Fruit fly (Drosophila melanogaster): ENCODE data around the gene Rrp46.

Rrp46 gene

dm6 chr3R:10393020-10393653 lies 20.0 kb upstream of the Rrp46 start:
- TF ChIP-seq CG4496 (GFP tag; IDR thresholded peaks at IDR 0.05) (no peak), Ets98B (GFP tag; IDR thresholded peaks at IDR 0.05) (no peak), EcR (GFP tag; optimal IDR thresholded peaks at IDR 0.05) (peak; percentile 48)

dm6 chr3R:10393654-10394367 lies 19.3 kb upstream of the Rrp46 start:
- no peak for TF ChIP-seq Snoo (tag; optimal IDR thresholded peaks at IDR 0.05)
- peak; percentile 9 for TF ChIP-seq CG15710 (tag; optimal IDR thresholded peaks at IDR 0.05)
- TF ChIP-seq CG14655 (GFP tag; optimal IDR thresholded peaks at IDR 0.05): no peak
- no peak for TF ChIP-seq CG12605 (GFP tag; IDR thresholded peaks at IDR 0.05)
- peak; percentile 23; the same call in 1 of the 2 replicates for TF ChIP-seq Ets98B (GFP tag; IDR thresholded peaks at IDR 0.05)
- TF ChIP-seq EcR (GFP tag; optimal IDR thresholded peaks at IDR 0.05): no peak
- TF ChIP-seq CG8301 (tag; optimal IDR thresholded peaks at IDR 0.05): no peak
- TF ChIP-seq CG4496 (GFP tag; IDR thresholded peaks at IDR 0.05): peak; percentile 59
- no peak for TF ChIP-seq gl (tag; optimal IDR thresholded peaks at IDR 0.05)
- no peak for TF ChIP-seq Pif1A (GFP tag; optimal IDR thresholded peaks at IDR 0.05)
- TF ChIP-seq CG13204 (GFP tag; optimal IDR thresholded peaks at IDR 0.05): no peak
- no peak for TF ChIP-seq CG34367 (tag; optimal IDR thresholded peaks at IDR 0.05)
- TF ChIP-seq rn (GFP tag; IDR thresholded peaks at IDR 0.05): no peak
- TF ChIP-seq CG10348 (GFP tag; IDR thresholded peaks at IDR 0.05): no peak
- peak; percentile 28 for TF ChIP-seq CG17806 (tag; optimal IDR thresholded peaks at IDR 0.05)
- no peak for TF ChIP-seq CG8159 (tag; optimal IDR thresholded peaks at IDR 0.05)
- TF ChIP-seq D1 (tag; optimal IDR thresholded peaks at IDR 0.05): no peak
- peak; percentile 14 for TF ChIP-seq CG9948 (tag; optimal IDR thresholded peaks at IDR 0.05)
- TF ChIP-seq Pif1B (GFP tag; optimal IDR thresholded peaks at IDR 0.05): no peak
- TF ChIP-seq CG32121 (GFP tag; IDR thresholded peaks at IDR 0.05): peak; percentile 45; the same call in 1 of the 2 replicates
- TF ChIP-seq fd96Ca (GFP tag; IDR thresholded peaks at IDR 0.05): no peak

DNA sequence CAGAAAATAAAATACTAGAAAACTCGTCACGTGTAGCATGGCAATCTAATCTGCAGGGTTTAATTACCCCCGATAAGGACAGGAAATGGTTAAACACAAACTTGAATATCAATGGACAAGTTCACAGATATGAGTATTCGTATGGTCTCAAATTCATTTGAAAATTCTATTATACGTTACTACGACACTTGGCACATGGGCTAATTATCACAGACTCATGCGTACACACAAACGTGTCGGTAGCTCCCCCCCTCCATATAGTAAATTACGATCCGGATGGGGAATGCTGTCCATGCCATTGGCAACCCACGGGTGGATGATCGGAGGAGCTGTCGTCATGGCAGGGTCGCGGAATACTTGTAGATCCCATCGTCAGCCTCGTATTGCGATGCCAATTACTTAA lies 18.7 kb upstream of the Rrp46 start:
- TF ChIP-seq Ets98B (GFP tag; IDR thresholded peaks at IDR 0.05) (no peak), CG32121 (GFP tag; IDR thresholded peaks at IDR 0.05) (peak; percentile 60; the same call in 1 of the 2 replicates), Pif1B (GFP tag; optimal IDR thresholded peaks at IDR 0.05) (no peak)

DNA sequence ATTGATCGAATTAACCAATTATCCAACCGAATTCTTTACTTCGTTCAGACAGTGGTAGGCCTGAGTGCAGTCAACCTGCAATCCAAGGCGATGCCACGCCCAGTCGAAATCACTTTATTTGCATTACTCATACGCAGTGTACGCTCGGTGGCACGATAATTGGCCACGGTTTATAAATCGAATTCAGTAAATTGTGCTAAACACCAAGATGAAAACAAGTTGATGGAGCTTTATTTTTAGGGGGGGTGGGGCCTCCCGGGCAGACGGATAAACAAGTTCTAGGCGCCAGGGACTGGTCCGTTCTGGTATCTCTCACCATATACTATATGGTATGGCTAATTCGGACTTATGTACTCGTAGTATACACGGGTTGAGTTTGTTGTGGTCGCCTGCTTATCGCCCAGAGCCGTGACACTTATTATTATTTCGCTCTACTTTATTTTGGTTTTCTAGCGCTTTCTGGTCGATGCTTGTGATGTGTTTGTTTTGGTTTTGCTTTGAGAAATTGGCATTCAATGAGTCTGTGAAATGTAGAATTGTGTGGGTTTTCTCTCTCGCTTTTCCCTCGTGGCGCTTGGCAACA lies 17.8 kb upstream of the Rrp46 start:
- peak; percentile 57 for TF ChIP-seq EcR (GFP tag; optimal IDR thresholded peaks at IDR 0.05)
- no peak for TF ChIP-seq fd96Ca (GFP tag; IDR thresholded peaks at IDR 0.05)

- TF ChIP-seq CG4496 (GFP tag; IDR thresholded peaks at IDR 0.05): no peak
- TF ChIP-seq rn (GFP tag; IDR thresholded peaks at IDR 0.05): no peak
- TF ChIP-seq EcR (GFP tag; optimal IDR thresholded peaks at IDR 0.05): no peak
- TF ChIP-seq CG15710 (tag; optimal IDR thresholded peaks at IDR 0.05): no peak
- TF ChIP-seq Pif1B (GFP tag; optimal IDR thresholded peaks at IDR 0.05): no peak
- TF ChIP-seq CG10348 (GFP tag; IDR thresholded peaks at IDR 0.05): no peak
Observed at dm6 chr3R:10400732-10401131, 12.4 kb upstream of the Rrp46 start, which contains the start of gene mthl11. Gene mthl11, plus strand, starts transcription at chr3R:10401032.

dm6 chr3R:10403940-10404339 lies 9.2 kb upstream of the Rrp46 start:
- TF ChIP-seq CG14655 (GFP tag; optimal IDR thresholded peaks at IDR 0.05): no peak
- no peak for TF ChIP-seq rn (GFP tag; IDR thresholded peaks at IDR 0.05)
- TF ChIP-seq CG34367 (tag; optimal IDR thresholded peaks at IDR 0.05): no peak
- no peak for TF ChIP-seq fd96Ca (GFP tag; IDR thresholded peaks at IDR 0.05)
- no peak for TF ChIP-seq CG32121 (GFP tag; IDR thresholded peaks at IDR 0.05)
- no peak for TF ChIP-seq CG15710 (tag; optimal IDR thresholded peaks at IDR 0.05)
- TF ChIP-seq CG4496 (GFP tag; IDR thresholded peaks at IDR 0.05): no peak
- no peak for TF ChIP-seq Ets98B (GFP tag; IDR thresholded peaks at IDR 0.05)
- TF ChIP-seq Pif1A (GFP tag; optimal IDR thresholded peaks at IDR 0.05): no peak
- TF ChIP-seq CG9948 (tag; optimal IDR thresholded peaks at IDR 0.05): no peak
- TF ChIP-seq CG12605 (GFP tag; IDR thresholded peaks at IDR 0.05): no peak
- no peak for TF ChIP-seq CG13204 (GFP tag; optimal IDR thresholded peaks at IDR 0.05)
- TF ChIP-seq Pif1B (GFP tag; optimal IDR thresholded peaks at IDR 0.05): no peak
- no peak for TF ChIP-seq CG8301 (tag; optimal IDR thresholded peaks at IDR 0.05)
- no peak for TF ChIP-seq gl (tag; optimal IDR thresholded peaks at IDR 0.05)
- TF ChIP-seq D1 (tag; optimal IDR thresholded peaks at IDR 0.05): no peak
- TF ChIP-seq CG10348 (GFP tag; IDR thresholded peaks at IDR 0.05): no peak

- TF ChIP-seq CG13204 (GFP tag; optimal IDR thresholded peaks at IDR 0.05) (no peak), CG9948 (tag; optimal IDR thresholded peaks at IDR 0.05) (no peak), CG4496 (GFP tag; IDR thresholded peaks at IDR 0.05) (no peak), CG34367 (tag; optimal IDR thresholded peaks at IDR 0.05) (no peak), CG14655 (GFP tag; optimal IDR thresholded peaks at IDR 0.05) (no peak), CG12605 (GFP tag; IDR thresholded peaks at IDR 0.05) (no peak), Ets98B (GFP tag; IDR thresholded peaks at IDR 0.05) (no peak), rn (GFP tag; IDR thresholded peaks at IDR 0.05) (no peak), CG8301 (tag; optimal IDR thresholded peaks at IDR 0.05) (no peak), CG10348 (GFP tag; IDR thresholded peaks at IDR 0.05) (no peak), EcR (GFP tag; optimal IDR thresholded peaks at IDR 0.05) (no peak), Pif1A (GFP tag; optimal IDR thresholded peaks at IDR 0.05) (no peak)
Observed at dm6 chr3R:10407066-10407465, 6.0 kb upstream of the Rrp46 start, which contains the start of gene CG6325. Gene CG6325, minus strand, starts transcription at chr3R:10407285.

All from whole organism, pupa.